Fruit fly (Drosophila melanogaster) whole organism, embryonic: Measurements from ENCODE around the gene CG15027.
A peak's percentile ranks its signal among the peaks of the same experiment; 100 is the strongest.

Experiments used
- Atf-2 ChIP-seq: fragments of 200-800 bp; sonication (Bioruptor generic); optimal IDR thresholded peaks from 2 replicates; lab custom pipeline; 2016; ENCODE audit warnings: missing biosample characterization, missing genetic modification characterization
- BEAF-32 ChIP-seq: fragments of 200-800 bp; sonication (Bioruptor generic); optimal IDR thresholded peaks from 3 replicates; lab custom pipeline; 2017; ENCODE audit warnings: missing biosample characterization, missing genetic modification characterization, mild to moderate bottlenecking, moderate library complexity, missing genetic modification reagents
- CG10431 ChIP-seq: fragments of 200-800 bp; sonication (Bioruptor generic); optimal IDR thresholded peaks from 3 replicates; lab custom pipeline; 2018; ENCODE audit warnings: missing biosample characterization, mild to moderate bottlenecking, missing genetic modification characterization
- CG10979 ChIP-seq: fragments of 200-800 bp; sonication (Bioruptor generic); optimal IDR thresholded peaks from 2 replicates; lab custom pipeline; 2018; ENCODE audit warnings: missing biosample characterization, mild to moderate bottlenecking, missing genetic modification characterization, moderate library complexity
- CG11085 ChIP-seq: fragments of 200-800 bp; sonication (Bioruptor generic); IDR thresholded peaks from 2 replicates; pipeline ENCODE4 v1.3.6; 2022; ENCODE audit warnings: missing biosample characterization, missing genetic modification characterization
- CG12391 ChIP-seq: fragments of 200-800 bp; sonication (Bioruptor generic); optimal IDR thresholded peaks from 3 replicates; lab custom pipeline; 2018; ENCODE audit warnings: missing biosample characterization, mild to moderate bottlenecking, missing genetic modification characterization, moderate library complexity
- CG13287 ChIP-seq: fragments of 200-800 bp; sonication (Bioruptor generic); IDR thresholded peaks from 2 replicates; pipeline ENCODE4 v1.3.6; 2022; ENCODE audit warnings: missing biosample characterization, missing genetic modification characterization; ENCODE audit not compliant: partially characterized antibody
- CG14860 ChIP-seq: fragments of 200-800 bp; sonication (Bioruptor generic); IDR thresholded peaks from 3 replicates; pipeline ENCODE4 v1.3.6; 2022; ENCODE audit warnings: missing biosample characterization, missing genetic modification characterization; ENCODE audit not compliant: partially characterized antibody
- CG15514 ChIP-seq: fragments of 200-800 bp; sonication (Bioruptor generic); optimal IDR thresholded peaks from 3 replicates; lab custom pipeline; 2017; ENCODE audit warnings: missing biosample characterization, missing genetic modification characterization, mild to moderate bottlenecking, moderate library complexity, missing genetic modification reagents
- CG16815 ChIP-seq: fragments of 200-800 bp; sonication (Bioruptor generic); optimal IDR thresholded peaks from 3 replicates; lab custom pipeline; 2017; ENCODE audit warnings: missing biosample characterization, mild to moderate bottlenecking, missing genetic modification characterization
- CG17359 ChIP-seq: fragments of 200-800 bp; sonication (Bioruptor generic); optimal IDR thresholded peaks from 3 replicates; lab custom pipeline; 2018; ENCODE audit warnings: missing biosample characterization, mild to moderate bottlenecking, missing genetic modification characterization, moderate library complexity
- CG4282 ChIP-seq: fragments of 200-800 bp; sonication (Bioruptor generic); optimal IDR thresholded peaks from 2 replicates; lab custom pipeline; 2016; ENCODE audit warnings: missing biosample characterization, missing genetic modification characterization
- CG4328 ChIP-seq: fragments of 200-800 bp; sonication (Bioruptor generic); optimal IDR thresholded peaks from 3 replicates; lab custom pipeline; 2017; ENCODE audit warnings: missing biosample characterization, missing genetic modification reagents, missing genetic modification characterization
- CG43689 ChIP-seq: fragments of 200-800 bp; sonication (Bioruptor generic); IDR thresholded peaks from 2 replicates; pipeline ENCODE4 v1.3.6; 2022; ENCODE audit warnings: missing biosample characterization, missing genetic modification characterization
- CG4404 ChIP-seq: fragments of 200-800 bp; sonication (Bioruptor generic); IDR thresholded peaks from 2 replicates; pipeline ENCODE4 v1.3.6; 2022; ENCODE audit warnings: missing biosample characterization, missing genetic modification characterization
- CG5180 ChIP-seq: fragments of 200-800 bp; sonication (Bioruptor generic); optimal IDR thresholded peaks from 3 replicates; lab custom pipeline; 2017; ENCODE audit warnings: missing biosample characterization, missing genetic modification characterization, mild to moderate bottlenecking, moderate library complexity, missing genetic modification reagents
- CG8281 ChIP-seq: fragments of 200-800 bp; sonication (Bioruptor generic); optimal IDR thresholded peaks from 2 replicates; lab custom pipeline; 2018; ENCODE audit warnings: missing biosample characterization, mild to moderate bottlenecking, missing genetic modification characterization, moderate library complexity
- CG9215 ChIP-seq: fragments of 200-800 bp; sonication (Bioruptor generic); IDR thresholded peaks from 2 replicates; pipeline ENCODE4 v1.3.6; 2022; ENCODE audit warnings: missing biosample characterization, missing genetic modification characterization
- CG9609 ChIP-seq: fragments of 200-800 bp; sonication (Bioruptor generic); optimal IDR thresholded peaks from 3 replicates; lab custom pipeline; 2016; ENCODE audit warnings: missing biosample characterization, missing genetic modification characterization
- D19B ChIP-seq: fragments of 200-800 bp; sonication (Bioruptor generic); optimal IDR thresholded peaks from 2 replicates; lab custom pipeline; 2017; ENCODE audit warnings: missing biosample characterization, mild to moderate bottlenecking, missing genetic modification characterization
- E2f1 ChIP-seq: fragments of 200-800 bp; sonication (Bioruptor generic); IDR thresholded peaks from 2 replicates; pipeline ENCODE4 v1.3.6; 2022; ENCODE audit warnings: missing biosample characterization, missing genetic modification characterization
- Eip74EF ChIP-seq, 2 experiments: fragments of 200-800 bp in 1 of 2; fragments of >200 bp in 1 of 2; sonication (Bioruptor generic) in 1 of 2; optimal IDR thresholded peaks; 2 replicates each; lab custom pipeline; 2017 to 2019; ENCODE audit warnings: missing biosample characterization in 2 of 2, missing genetic modification characterization in 2 of 2, mild to moderate bottlenecking in 1 of 2, moderate library complexity in 1 of 2
- HLH4C ChIP-seq: fragments of 200-800 bp; sonication (Bioruptor generic); IDR thresholded peaks from 3 replicates; pipeline ENCODE4 v1.3.6; 2022; ENCODE audit warnings: missing biosample characterization, missing genetic modification characterization; ENCODE audit not compliant: partially characterized antibody
- HmgD ChIP-seq: fragments of 200-800 bp; sonication (Bioruptor generic); optimal IDR thresholded peaks from 3 replicates; lab custom pipeline; 2016; ENCODE audit warnings: missing biosample characterization, missing genetic modification characterization
- Lim3 ChIP-seq: fragments of 200-800 bp; sonication (Bioruptor generic); IDR thresholded peaks from 2 replicates; pipeline ENCODE4 v1.3.6; 2022; ENCODE audit warnings: missing biosample characterization, missing genetic modification characterization
- Med ChIP-seq: fragments of 200-800 bp; sonication (Bioruptor generic); peaks from one replicate; lab custom pipeline; 2016; ENCODE audit warnings: missing biosample characterization, missing genetic modification characterization, mild to moderate bottlenecking, inconsistent platforms, moderate library complexity
- Oaz ChIP-seq: fragments of 200-800 bp; sonication (Bioruptor generic); IDR thresholded peaks from 2 replicates; pipeline ENCODE4 v1.3.6; 2022; ENCODE audit warnings: missing biosample characterization, missing genetic modification characterization
- Poxn ChIP-seq: fragments of 200-800 bp; sonication (Bioruptor generic); IDR thresholded peaks from 2 replicates; pipeline ENCODE4 v1.3.6; 2022; ENCODE audit warnings: missing biosample characterization, missing genetic modification characterization
- Six4 ChIP-seq: fragments of 200-800 bp; sonication (Bioruptor generic); optimal IDR thresholded peaks from 2 replicates; lab custom pipeline; 2016; ENCODE audit warnings: missing biosample characterization, missing genetic modification characterization
- Sox100B ChIP-seq: fragments of 200-800 bp; sonication (Bioruptor generic); optimal IDR thresholded peaks from 3 replicates; lab custom pipeline; 2018; ENCODE audit warnings: missing biosample characterization, mild to moderate bottlenecking, missing genetic modification characterization
- abd-A ChIP-seq: fragments of 200-800 bp; sonication (Bioruptor generic); optimal IDR thresholded peaks from 3 replicates; lab custom pipeline; 2019; ENCODE audit warnings: missing biosample characterization, mild to moderate bottlenecking, missing genetic modification characterization, moderate library complexity
- az2 ChIP-seq: fragments of 200-800 bp; sonication (Bioruptor generic); optimal IDR thresholded peaks from 3 replicates; lab custom pipeline; 2016; ENCODE audit warnings: missing biosample characterization, missing genetic modification characterization
- br ChIP-seq: fragments of >200 bp; optimal IDR thresholded peaks from 2 replicates; lab custom pipeline; 2017
- cato ChIP-seq: fragments of 200-800 bp; sonication (Bioruptor generic); optimal IDR thresholded peaks from 2 replicates; lab custom pipeline; 2016; ENCODE audit warnings: missing biosample characterization, missing genetic modification characterization, borderline replicate concordance
- caup ChIP-seq: fragments of 200-800 bp; sonication (Bioruptor generic); optimal IDR thresholded peaks from 3 replicates; lab custom pipeline; 2017; ENCODE audit warnings: missing biosample characterization, mild to moderate bottlenecking, missing genetic modification characterization, moderate library complexity; ENCODE audit not compliant: severe bottlenecking
- chn ChIP-seq: fragments of 200-800 bp; sonication (Bioruptor generic); optimal IDR thresholded peaks from 2 replicates; lab custom pipeline; 2016; ENCODE audit warnings: missing biosample characterization, missing genetic modification characterization
- dmrt11E ChIP-seq: fragments of 200-800 bp; sonication (Bioruptor generic); optimal IDR thresholded peaks from 3 replicates; lab custom pipeline; 2018; ENCODE audit warnings: missing biosample characterization, mild to moderate bottlenecking, missing genetic modification characterization, moderate library complexity
- fu2 ChIP-seq: fragments of 200-800 bp; sonication (Bioruptor generic); optimal IDR thresholded peaks from 2 replicates; lab custom pipeline; 2016; ENCODE audit warnings: missing biosample characterization, missing genetic modification characterization
- inv ChIP-seq: fragments of 200-800 bp; sonication (Bioruptor generic); IDR thresholded peaks from 2 replicates; pipeline ENCODE4 v1.3.6; 2022; ENCODE audit warnings: missing biosample characterization, missing genetic modification characterization; ENCODE audit not compliant: partially characterized antibody
- luna ChIP-seq: fragments of 200-800 bp; sonication (Bioruptor generic); optimal IDR thresholded peaks from 2 replicates; lab custom pipeline; 2016; ENCODE audit warnings: missing biosample characterization, missing genetic modification characterization
- nerfin-2 ChIP-seq: fragments of 200-800 bp; sonication (Bioruptor generic); IDR thresholded peaks from 2 replicates; pipeline ENCODE4 v1.3.6; 2022; ENCODE audit warnings: missing biosample characterization, missing genetic modification characterization; ENCODE audit not compliant: partially characterized antibody
- pb ChIP-seq: fragments of 200-800 bp; sonication (Bioruptor generic); optimal IDR thresholded peaks from 3 replicates; lab custom pipeline; 2016; ENCODE audit warnings: missing biosample characterization, missing genetic modification characterization
- pita ChIP-seq: fragments of 200-800 bp; sonication (Bioruptor generic); optimal IDR thresholded peaks from 2 replicates; lab custom pipeline; 2017; ENCODE audit warnings: missing biosample characterization, mild to moderate bottlenecking, missing genetic modification characterization
- sug ChIP-seq: fragments of 200-800 bp; optimal IDR thresholded peaks from 2 replicates; lab custom pipeline; 2019; ENCODE audit warnings: missing biosample characterization, mild to moderate bottlenecking, missing genetic modification characterization, moderate library complexity
- tap ChIP-seq: fragments of 200-800 bp; optimal IDR thresholded peaks from 3 replicates; lab custom pipeline; 2019; ENCODE audit warnings: missing biosample characterization, mild to moderate bottlenecking, missing genetic modification characterization, moderate library complexity
- tgo ChIP-seq: fragments of 200-800 bp; sonication (Bioruptor generic); IDR thresholded peaks from 3 replicates; pipeline ENCODE4 v1.3.6; 2022; ENCODE audit warnings: missing biosample characterization, missing genetic modification characterization
- tna ChIP-seq: fragments of 200-800 bp; sonication (Bioruptor generic); IDR thresholded peaks from 2 replicates; pipeline ENCODE4 v1.3.6; 2022; ENCODE audit warnings: missing biosample characterization, missing genetic modification characterization; ENCODE audit not compliant: partially characterized antibody
- vnd ChIP-seq: fragments of 200-800 bp; sonication (Bioruptor generic); IDR thresholded peaks from 3 replicates; pipeline ENCODE4 v1.3.6; 2022; ENCODE audit warnings: missing biosample characterization, missing genetic modification characterization; ENCODE audit not compliant: partially characterized antibody

The CG15027 gene

DNA sequence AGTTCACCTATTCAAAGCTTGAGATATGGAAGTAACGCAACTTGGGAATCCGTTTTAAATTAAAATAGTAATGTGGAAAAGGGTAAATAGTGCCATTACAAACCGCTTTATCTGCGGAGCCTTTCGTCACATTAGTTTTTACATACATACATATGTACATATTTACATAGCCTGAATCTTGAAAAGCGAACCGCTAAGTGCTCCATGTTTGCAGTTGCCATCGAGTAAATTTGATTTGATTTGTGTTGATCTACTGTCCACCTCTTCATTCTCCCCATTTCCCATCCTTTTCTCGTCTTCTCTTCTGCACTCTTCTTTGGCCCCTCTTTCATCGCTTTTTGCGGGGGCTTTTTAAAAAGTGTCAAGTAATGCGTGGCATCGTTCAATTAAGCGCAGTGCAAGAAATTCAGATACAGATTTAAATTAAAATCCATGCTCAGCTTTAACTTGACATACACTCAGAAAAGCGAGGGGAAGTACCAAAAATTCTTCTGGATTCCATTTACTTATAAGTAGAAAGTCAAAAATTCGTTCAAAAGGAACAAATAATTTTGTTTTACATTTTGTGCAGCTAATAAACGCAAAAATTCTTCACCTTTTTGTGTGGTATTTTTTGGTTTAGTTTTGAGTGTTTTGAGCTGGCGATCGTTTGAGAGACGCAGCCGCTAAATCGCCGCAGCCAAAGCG, 42.5 kb downstream of the CG15027 start (continued):
- TF ChIP-seq CG14860 (GFP tag; lab: Robert Waterston, UW) (no peak), tna (GFP tag; lab: Robert Waterston, UW) (no peak), Lim3 (GFP tag; lab: Robert Waterston, UW) (no peak), caup (GFP tag; lab: Kevin White, UChicago) (peak; percentile 90), CG8281 (tag; lab: Kevin White, UChicago) (peak; percentile 63), HLH4C (no peak), sug (tag; lab: Kevin White, UChicago) (peak; percentile 45), pita (GFP tag; lab: Kevin White, UChicago) (no peak), nerfin-2 (GFP tag; lab: Robert Waterston, UW) (no peak), Poxn (GFP tag; lab: Robert Waterston, UW) (no peak), Med (GFP tag; lab: Kevin White, UChicago) (peak; percentile 96), cato (peak; percentile 52), CG4404 (GFP tag; lab: Robert Waterston, UW) (no peak), tgo (GFP tag; lab: Robert Waterston, UW) (no peak; the same call in 2 of the 3 replicates), CG4282 (no peak), vnd (GFP tag; lab: Robert Waterston, UW) (no peak), CG10979 (tag; lab: Kevin White, UChicago) (peak; percentile 45), pb (peak; percentile 67), br (lab: Kevin White, UChicago) (no peak), CG10431 (GFP tag; lab: Kevin White, UChicago) (peak; percentile 89), az2 (GFP tag; lab: Kevin White, UChicago) (peak; percentile 25), tap (peak; percentile 85), fu2 (GFP tag; lab: Kevin White, UChicago) (no peak), BEAF-32 (no peak), Sox100B (GFP tag; lab: Kevin White, UChicago) (peak; percentile 92), CG15514 (GFP tag; lab: Kevin White, UChicago) (peak; percentile 83), CG13287 (GFP tag; lab: Robert Waterston, UW) (no peak), CG12391 (tag; lab: Kevin White, UChicago) (peak; percentile 68), CG9609 (peak; percentile 47), inv (GFP tag; lab: Robert Waterston, UW) (no peak), dmrt11E (tag; lab: Kevin White, UChicago) (peak; percentile 75), Atf-2 (GFP tag; lab: Kevin White, UChicago) (peak; percentile 78), Oaz (GFP tag; lab: Robert Waterston, UW) (no peak), D19B (GFP tag; lab: Kevin White, UChicago) (peak; percentile 15), CG43689 (GFP tag; lab: Robert Waterston, UW) (peak; percentile 73), CG17359 (tag; lab: Kevin White, UChicago) (peak; percentile 94), Eip74EF (GFP tag; optimal IDR thresholded peaks at IDR 0.05; lab: Kevin White, UChicago) (peak in 1 of 2 experiments; percentile 81), CG11085 (GFP tag; lab: Robert Waterston, UW) (peak; percentile 41; the same call in 1 of the 2 replicates), HmgD (GFP tag; lab: Kevin White, UChicago) (no peak), Six4 (GFP tag; lab: Kevin White, UChicago) (peak; percentile 60), CG16815 (GFP tag; lab: Kevin White, UChicago) (no peak), CG9215 (GFP tag; lab: Robert Waterston, UW) (no peak), CG4328 (peak; percentile 88), chn (GFP tag; lab: Kevin White, UChicago) (peak; percentile 1), E2f1 (GFP tag; lab: Robert Waterston, UW) (peak; percentile 48; the same call in 1 of the 2 replicates), luna (GFP tag; lab: Kevin White, UChicago) (no peak), CG5180 (peak; percentile 87), abd-A (tag; lab: Kevin White, UChicago) (no peak)
